Fruit fly (Drosophila melanogaster) whole organism, wandering third instar larva: ENCODE results near the gene Ugt301D1.

Experiments used
- Hnf4 ChIP-seq: fragments of 200-800 bp; sonication (Bioruptor generic); optimal IDR thresholded peaks from 2 replicates; lab custom pipeline; 2016; ENCODE audit warnings: missing biosample characterization, mild to moderate bottlenecking, missing genetic modification characterization
- Hr78 ChIP-seq: fragments of >200 bp; optimal IDR thresholded peaks from 2 replicates; lab custom pipeline; 2017; ENCODE audit warnings: missing biosample characterization, missing genetic modification characterization
- Rel ChIP-seq, 2 experiments: fragments of 200-800 bp; sonication (Bioruptor generic) in 1 of 2; optimal IDR thresholded peaks; 2 replicates in 1 of 2; 3 replicates in 1 of 2; lab custom pipeline; 2016 to 2019; ENCODE audit warnings: mild to moderate bottlenecking in 2 of 2, missing biosample characterization in 2 of 2, missing genetic modification characterization in 2 of 2, moderate library complexity in 1 of 2
- Vsx2 ChIP-seq: fragments of 200-300, 225-300 bp; sonication (Bioruptor generic); optimal IDR thresholded peaks from 2 replicates; lab custom pipeline; 2018; ENCODE audit warnings: missing biosample characterization, missing genetic modification characterization; ENCODE audit not compliant: partially characterized antibody
- dl ChIP-seq, 2 experiments: fragments of 175-275, 200-275 bp in 1 of 2; fragments of 200-275 bp in 1 of 2; sonication (Bioruptor generic); optimal IDR thresholded peaks; lab custom pipeline; 2018; ENCODE audit warnings: mild to moderate bottlenecking in 2 of 2, missing biosample characterization in 2 of 2, missing genetic modification characterization in 2 of 2, moderate library complexity in 2 of 2; ENCODE audit not compliant: partially characterized antibody in 2 of 2, insufficient read depth in 1 of 2
- dsf ChIP-seq: sonication (Bioruptor generic); optimal IDR thresholded peaks from 2 replicates; lab custom pipeline; 2016; ENCODE audit warnings: missing biosample characterization, missing genetic modification characterization, borderline replicate concordance
- ey ChIP-seq: fragments of 200-800 bp; sonication (Bioruptor generic); optimal IDR thresholded peaks from 2 replicates; lab custom pipeline; 2016; ENCODE audit warnings: missing biosample characterization, missing genetic modification characterization
- fru ChIP-seq: fragments of 200-800 bp; sonication (Bioruptor generic); optimal IDR thresholded peaks from 3 replicates; lab custom pipeline; 2016; ENCODE audit warnings: missing biosample characterization, mild to moderate bottlenecking, missing genetic modification characterization
- h ChIP-seq: fragments of 200-800 bp; sonication (Bioruptor generic); optimal IDR thresholded peaks from 3 replicates; lab custom pipeline; 2016; ENCODE audit warnings: missing biosample characterization, mild to moderate bottlenecking, missing genetic modification characterization
- usp ChIP-seq: fragments of >200 bp; optimal IDR thresholded peaks from 2 replicates; lab custom pipeline; 2017; ENCODE audit warnings: missing biosample characterization, missing genetic modification characterization

dm6 chr2L:18513402-18513801, 4.0 kb downstream of the Ugt301D1 start:
- TF ChIP-seq dl (GFP tag; optimal IDR thresholded peaks at IDR 0.05; lab: Kevin White, UChicago; ENCODE audit: insufficient read depth in 1 of 2, partially characterized antibody in 2 of 2) (no peak), dsf (GFP tag; lab: Kevin White, UChicago) (no peak), ey (GFP tag; lab: Kevin White, UChicago) (no peak), usp (GFP tag; lab: Kevin White, UChicago) (no peak), Vsx2 (GFP tag; lab: Kevin White, UChicago) (no peak), fru (GFP tag; lab: Kevin White, UChicago) (no peak), Rel (GFP tag; optimal IDR thresholded peaks at IDR 0.05; lab: Kevin White, UChicago) (no peak), Rel (tag; optimal IDR thresholded peaks at IDR 0.05; lab: Kevin White, UChicago) (no peak), h (no peak), Hr78 (GFP tag; lab: Kevin White, UChicago) (no peak), Hnf4 (GFP tag; lab: Kevin White, UChicago) (no peak)
